Worm (Caenorhabditis elegans) whole organism, late embryonic: ENCODE measurements around the gene T21E8.7.

ENCODE experiments used
- ceh-30 ChIP-seq: fragments of 150-350 bp; optimal IDR thresholded peaks from 2 replicates; lab custom pipeline; 2014; ENCODE audit warnings: missing biosample characterization, missing genetic modification characterization
- ceh-48 ChIP-seq: sonication (generic microtip); optimal IDR thresholded peaks from 2 replicates; lab custom pipeline; 2016; ENCODE audit warnings: missing genetic modification characterization, inconsistent platforms, missing compliant biosample characterization
- fkh-10 ChIP-seq: fragments of 150-350 bp; optimal IDR thresholded peaks from 2 replicates; lab custom pipeline; 2014; ENCODE audit warnings: missing biosample characterization, missing genetic modification reagents, missing genetic modification characterization
- lin-11 ChIP-seq: fragments of 200-800 bp; sonication (Bioruptor generic); optimal IDR thresholded peaks from 2 replicates; lab custom pipeline; 2018; ENCODE audit warnings: mild to moderate bottlenecking, missing genetic modification characterization, missing compliant biosample characterization
- pha-4 ChIP-seq: fragments of 150-350 bp; optimal IDR thresholded peaks from 2 replicates; lab custom pipeline; 2018; ENCODE audit warnings: missing biosample characterization, missing genetic modification reagents, missing genetic modification characterization
- unc-55 ChIP-seq: sonication (generic microtip); optimal IDR thresholded peaks from 2 replicates; lab custom pipeline; 2017; ENCODE audit warnings: missing biosample characterization, missing genetic modification reagents, missing genetic modification characterization

- no peak for TF ChIP-seq ceh-30
- no peak for TF ChIP-seq lin-11
- no peak for TF ChIP-seq ceh-48
- no peak for TF ChIP-seq pha-4
- no peak for TF ChIP-seq unc-55 (GFP tag; lab: Kevin White, UChicago)
- TF ChIP-seq fkh-10 (GFP tag; lab: Kevin White, UChicago) = no peak
These were observed 40.7 kb downstream of the T21E8.7 start for ce11 chrX:10924031-10924430.
